Worm (Caenorhabditis elegans) whole organism, early embryonic: ENCODE measurements around the gene C39E9.8.

ENCODE experiments used
- B0310.2 ChIP-seq: sonication (generic microtip); optimal IDR thresholded peaks from 2 replicates; lab custom pipeline; 2016; ENCODE audit warnings: mild to moderate bottlenecking, missing genetic modification characterization, missing compliant biosample characterization
- F13C5.2 ChIP-seq: sonication (generic microtip); optimal IDR thresholded peaks from 2 replicates; lab custom pipeline; 2017; ENCODE audit warnings: mild to moderate bottlenecking, missing genetic modification characterization, inconsistent platforms, missing compliant biosample characterization
- ama-1 ChIP-seq: fragments of 150-350 bp; optimal IDR thresholded peaks from 2 replicates; lab custom pipeline; 2014
- ets-7 ChIP-seq: sonication (generic microtip); optimal IDR thresholded peaks from 2 replicates; lab custom pipeline; 2016; ENCODE audit warnings: missing genotype, missing genetic modification characterization, missing compliant biosample characterization
- flt-1 ChIP-seq: fragments of 200-800 bp; sonication (Bioruptor generic); IDR thresholded peaks from 2 replicates; pipeline ENCODE4 v1.3.6; 2022; ENCODE audit warnings: missing genetic modification characterization, missing compliant biosample characterization
- hnd-1 ChIP-seq: sonication (generic microtip); optimal IDR thresholded peaks from 2 replicates; lab custom pipeline; 2016; ENCODE audit warnings: missing genetic modification characterization, missing compliant biosample characterization
- tbx-11 ChIP-seq: fragments of 200-800 bp; sonication (Bioruptor generic); IDR thresholded peaks from 2 replicates; pipeline ENCODE4 v1.3.6; 2022; ENCODE audit warnings: missing genetic modification characterization, missing compliant biosample characterization
- tra-4 ChIP-seq: sonication (generic microtip); optimal IDR thresholded peaks from 2 replicates; lab custom pipeline; 2017; ENCODE audit warnings: missing genetic modification characterization, missing compliant biosample characterization

- TF ChIP-seq ets-7 (tag; lab: Kevin White, UChicago) (no peak), hnd-1 (tag; lab: Kevin White, UChicago) (no peak), F13C5.2 (no peak), B0310.2 (tag; lab: Kevin White, UChicago) (no peak), tbx-11 (no peak), flt-1 (GFP tag; lab: Robert Waterston, UW) (no peak), tra-4 (tag; lab: Kevin White, UChicago) (no peak), ama-1 (lab: Kevin White, UChicago) (no peak)
Measured at ce11 chrIV:13070142-13070541, 9.1 kb upstream of the C39E9.8 start, which contains the start of gene scl-7.
